Worm (Caenorhabditis elegans): ENCODE results near the gene igcm-2.

Gene igcm-2

ce11 chrX:6371192-6372116, 19.9 kb downstream of the igcm-2 start (continued):
- TF ChIP-seq lir-1 (GFP tag; conservative IDR thresholded peaks at IDR 0.05) (peak; percentile 35), rpc-1 (optimal IDR thresholded peaks at IDR 0.05) (peak; percentile 89), rpc-1 (tag; optimal IDR thresholded peaks at IDR 0.05) (peak; percentile 95), sptf-2 (GFP tag; optimal IDR thresholded peaks at IDR 0.05) (peak; percentile 41), him-1 (tag; optimal IDR thresholded peaks at IDR 0.05) (peak; percentile 93), F37B4.10 (GFP tag; IDR thresholded peaks at IDR 0.05) (no peak), bed-2 (GFP tag; IDR thresholded peaks at IDR 0.05) (no peak), B0336.3 (GFP tag; IDR thresholded peaks at IDR 0.05) (no peak), attf-6 (GFP tag; IDR thresholded peaks at IDR 0.05) (no peak), egl-18 (GFP tag; IDR thresholded peaks at IDR 0.05) (no peak), ekl-4 (GFP tag; IDR thresholded peaks at IDR 0.05) (0 out of 2 replicates have a peak, but pooled peaks have one; percentile 27), ztf-26 (tag; optimal IDR thresholded peaks at IDR 0.05) (peak; percentile 57), Y67H2A.10 (GFP tag; conservative IDR thresholded peaks at IDR 0.05) (no peak), F57A8.1 (GFP tag; optimal IDR thresholded peaks at IDR 0.05) (no peak), rec-8 (tag; optimal IDR thresholded peaks at IDR 0.05) (peak; percentile 40 to 76), ets-4 (GFP tag; optimal IDR thresholded peaks at IDR 0.05) (no peak), lag-1 (GFP tag; IDR thresholded peaks at IDR 0.05) (no peak), Y95B8A.8 (GFP tag; IDR thresholded peaks at IDR 0.05) (no peak), egrh-3 (GFP tag; IDR thresholded peaks at IDR 0.05) (no peak), B0035.1 (tag; optimal IDR thresholded peaks at IDR 0.05) (peak; percentile 62), let-526 (GFP tag; IDR thresholded peaks at IDR 0.05) (peak; percentile 53; the same call in 1 of the 2 replicates), somi-1 (GFP tag; optimal IDR thresholded peaks at IDR 0.05) (peak; percentile 58), dox-1 (GFP tag; IDR thresholded peaks at IDR 0.05) (no peak; the same call in 1 of the 2 replicates), nfya-1 (tag; optimal IDR thresholded peaks at IDR 0.05; ENCODE audit: borderline replicate concordance, insufficient read depth) (no peak), K11D2.4 (GFP tag; IDR thresholded peaks at IDR 0.05) (0 out of 2 replicates have a peak, but pooled peaks have one; percentile 26), let-607 (tag; optimal IDR thresholded peaks at IDR 0.05) (peak; percentile 39 to 67), madf-10 (tag; optimal IDR thresholded peaks at IDR 0.05) (peak; percentile 71), lin-40 (tag; optimal IDR thresholded peaks at IDR 0.05) (no peak), chd-7 (tag; optimal IDR thresholded peaks at IDR 0.05) (no peak), attf-5 (GFP tag; optimal IDR thresholded peaks at IDR 0.05) (peak; percentile 42), dpff-1 (tag; optimal IDR thresholded peaks at IDR 0.05) (no peak), pbrm-1 (GFP tag; IDR thresholded peaks at IDR 0.05) (peak; percentile 85), ztf-18 (tag; optimal IDR thresholded peaks at IDR 0.05) (peak; percentile 62), atf-7 (tag; optimal IDR thresholded peaks at IDR 0.05) (peak; percentile 10), hlh-12 (tag; optimal IDR thresholded peaks at IDR 0.05) (peak; percentile 41), C06A6.2 (GFP tag; conservative IDR thresholded peaks at IDR 0.05) (no peak), ama-1 (optimal IDR thresholded peaks at IDR 0.05) (no peak), ama-1 (GFP tag; optimal IDR thresholded peaks at IDR 0.05) (peak in 1 of 2 experiments; percentile 78), lin-54 (GFP tag; optimal IDR thresholded peaks at IDR 0.05) (no peak), mes-4 (tag; optimal IDR thresholded peaks at IDR 0.05) (peak; percentile 59), ZK185.1 (tag; optimal IDR thresholded peaks at IDR 0.05; ENCODE audit: poor library complexity, severe bottlenecking) (peak; percentile 67), nhr-120 (GFP tag; IDR thresholded peaks at IDR 0.05) (0 out of 2 replicates have a peak, but pooled peaks have one; percentile 65), sdz-38 (tag; optimal IDR thresholded peaks at IDR 0.05) (no peak), snpc-4 (GFP tag; optimal IDR thresholded peaks at IDR 0.05) (peak; percentile 48), snpc-4 (tag; optimal IDR thresholded peaks at IDR 0.05) (peak in 3 of 4 experiments; percentile 7 to 71 (median 49)), F57C9.4 (tag; optimal IDR thresholded peaks at IDR 0.05) (no peak), ztf-28 (GFP tag; IDR thresholded peaks at IDR 0.05) (no peak)

All from whole organism, young adult.